Fruit fly (Drosophila melanogaster): ENCODE data around the gene X11L.

Gene X11L

DNA sequence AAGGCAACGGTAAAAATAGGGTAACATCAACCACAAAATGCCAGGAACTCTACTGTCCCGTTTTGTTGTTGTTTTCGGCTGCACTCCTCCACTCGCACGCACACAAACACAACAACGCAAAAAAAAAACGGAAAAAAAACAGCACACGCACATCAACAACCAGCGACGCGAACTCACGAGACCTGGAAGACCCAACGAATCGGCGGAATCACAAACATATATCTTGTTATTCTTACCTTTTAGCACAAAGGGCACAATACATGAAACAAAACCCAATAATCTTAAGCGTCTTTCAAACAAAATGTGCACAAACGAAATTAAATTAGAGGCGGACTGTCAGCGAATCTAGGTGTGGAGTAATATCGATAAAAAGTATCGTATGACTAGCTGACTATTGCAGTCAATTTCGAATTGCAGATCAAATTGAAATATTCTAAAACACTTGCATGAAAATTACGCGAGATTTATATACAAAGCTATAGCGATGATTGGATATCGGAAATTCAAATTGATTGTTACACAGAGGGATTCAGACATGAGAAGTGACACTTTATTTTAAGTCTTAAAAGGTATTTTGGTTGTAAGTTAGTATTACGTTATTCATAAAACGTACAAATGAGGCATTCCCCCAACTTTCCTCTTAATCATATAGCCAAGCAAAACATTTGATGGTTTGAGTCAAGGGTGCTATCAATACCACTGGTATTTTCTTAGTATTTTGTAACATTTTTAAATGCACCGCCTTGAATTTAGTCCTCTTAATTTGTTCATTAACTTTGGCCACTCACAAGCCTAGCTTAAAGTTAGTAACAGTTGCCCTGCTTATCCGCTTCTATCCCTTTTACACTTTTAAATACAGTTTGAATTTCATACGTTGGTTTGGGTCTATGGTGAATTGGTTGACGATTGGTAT lies 20.3 kb upstream of the X11L start, which contains the start of gene Ankle2 (continued):
- TF ChIP-seq tio (GFP tag; optimal IDR thresholded peaks at IDR 0.05) (no peak), cg (GFP tag; optimal IDR thresholded peaks at IDR 0.05) (peak; percentile 62), tx (GFP tag; optimal IDR thresholded peaks at IDR 0.05) (no peak), Camta (GFP tag; optimal IDR thresholded peaks at IDR 0.05) (no peak), pb (GFP tag; optimal IDR thresholded peaks at IDR 0.05) (no peak), CG14860 (GFP tag; IDR thresholded peaks at IDR 0.05; ENCODE audit: partially characterized antibody) (peak; percentile 23; the same call in 1 of the 3 replicates), Myb (GFP tag; optimal IDR thresholded peaks at IDR 0.05) (peak; percentile 67), CG10274 (GFP tag; optimal IDR thresholded peaks at IDR 0.05) (no peak), Dad (GFP tag; optimal IDR thresholded peaks at IDR 0.05) (no peak), slp2 (GFP tag; optimal IDR thresholded peaks at IDR 0.05) (no peak), Dp (GFP tag; optimal IDR thresholded peaks at IDR 0.05) (peak; percentile 39), Ada2b (GFP tag; IDR thresholded peaks at IDR 0.05) (no peak), Fer3 (tag; optimal IDR thresholded peaks at IDR 0.05) (no peak), lilli (GFP tag; optimal IDR thresholded peaks at IDR 0.05) (no peak), Doc2 (GFP tag; IDR thresholded peaks at IDR 0.05) (no peak), CG15073 (GFP tag; optimal IDR thresholded peaks at IDR 0.05) (no peak), Nf-YA (GFP tag; IDR thresholded peaks at IDR 0.05) (no peak), CG8478 (optimal IDR thresholded peaks at IDR 0.05) (no peak), zf30C (GFP tag; optimal IDR thresholded peaks at IDR 0.05) (no peak), Nf-YB (GFP tag; optimal IDR thresholded peaks at IDR 0.05) (no peak), chm (GFP tag; IDR thresholded peaks at IDR 0.05) (no peak), slou (GFP tag; optimal IDR thresholded peaks at IDR 0.05) (no peak), chinmo (GFP tag; IDR thresholded peaks at IDR 0.05; ENCODE audit: partially characterized antibody) (peak; percentile 61; the same call in 1 of the 4 replicates), CG6654 (GFP tag; optimal IDR thresholded peaks at IDR 0.05) (peak; percentile 42), yki (optimal IDR thresholded peaks at IDR 0.05) (no peak), Chrac-16 (GFP tag; optimal IDR thresholded peaks at IDR 0.05) (no peak), Hand (GFP tag; optimal IDR thresholded peaks at IDR 0.05) (no peak), ERR (GFP tag; optimal IDR thresholded peaks at IDR 0.05) (no peak), sisA (GFP tag; IDR thresholded peaks at IDR 0.05) (no peak), D19A (tag; optimal IDR thresholded peaks at IDR 0.05) (no peak), corto (GFP tag; optimal IDR thresholded peaks at IDR 0.05) (no peak), Eip74EF (GFP tag; optimal IDR thresholded peaks at IDR 0.05) (no peak), tna (GFP tag; IDR thresholded peaks at IDR 0.05; ENCODE audit: partially characterized antibody) (no peak), CG11085 (GFP tag; IDR thresholded peaks at IDR 0.05) (no peak), CG2712 (tag; optimal IDR thresholded peaks at IDR 0.05) (no peak), Fer1 (GFP tag; optimal IDR thresholded peaks at IDR 0.05) (no peak), sug (tag; optimal IDR thresholded peaks at IDR 0.05) (no peak), eyg (GFP tag; optimal IDR thresholded peaks at IDR 0.05) (no peak), HmgZ (tag; optimal IDR thresholded peaks at IDR 0.05) (no peak), CG14710 (tag; optimal IDR thresholded peaks at IDR 0.05) (peak; percentile 52), CG9437 (GFP tag; optimal IDR thresholded peaks at IDR 0.05) (peak; percentile 92), CG12942 (GFP tag; optimal IDR thresholded peaks at IDR 0.05) (no peak), otp (GFP tag; IDR thresholded peaks at IDR 0.05) (no peak), CG14965 (GFP tag; optimal IDR thresholded peaks at IDR 0.05; ENCODE audit: borderline replicate concordance) (no peak), ssp (GFP tag; IDR thresholded peaks at IDR 0.05) (no peak), CG13624 (GFP tag; optimal IDR thresholded peaks at IDR 0.05) (no peak), nmo (GFP tag; optimal IDR thresholded peaks at IDR 0.05) (peak; percentile 28), pzg (GFP tag; optimal IDR thresholded peaks at IDR 0.05) (peak; percentile 47), ap (GFP tag; IDR thresholded peaks at IDR 0.05) (no peak), CG7928 (GFP tag; optimal IDR thresholded peaks at IDR 0.05) (no peak)

Data from whole organism, embryonic.